Worm (Caenorhabditis elegans): Measurements from ENCODE around the gene K10B3.1.

- TF ChIP-seq him-1 (tag; optimal IDR thresholded peaks at IDR 0.05) (no peak), dao-5 (tag; optimal IDR thresholded peaks at IDR 0.05) (no peak)
Observed at ce11 chrX:3176728-3177127, 41.4 kb downstream of the K10B3.1 start.
